Worm (Caenorhabditis elegans): ENCODE data around the gene dmsr-16.

ce11 chrV:6808962-6809361, at the start of gene dmsr-16:
- TF ChIP-seq daf-12 (tag; optimal IDR thresholded peaks at IDR 0.05) = no peak
- no peak for TF ChIP-seq ceh-82 (tag; optimal IDR thresholded peaks at IDR 0.05)
- no peak for TF ChIP-seq nhr-237 (tag; optimal IDR thresholded peaks at IDR 0.05)
- TF ChIP-seq snpc-4 (tag; optimal IDR thresholded peaks at IDR 0.05) = no peak
- no peak for TF ChIP-seq nhr-11 (tag; optimal IDR thresholded peaks at IDR 0.05)
- TF ChIP-seq nhr-76 (tag; optimal IDR thresholded peaks at IDR 0.05) = no peak
- TF ChIP-seq egl-27 (tag; optimal IDR thresholded peaks at IDR 0.05) = no peak
- TF ChIP-seq egl-5 (tag; optimal IDR thresholded peaks at IDR 0.05) = no peak
- TF ChIP-seq elt-1 (tag; optimal IDR thresholded peaks at IDR 0.05) = no peak

Measured in whole organism, L3 larva.